Fruit fly (Drosophila melanogaster) S2 (cell line): ENCODE measurements around the gene CG4360.

Experiments used
- CG8478 ChIP-seq: fragments of >200 bp; optimal IDR thresholded peaks from 2 replicates; lab custom pipeline; 2018
- CTCF ChIP-seq, 2 experiments: fragments of >200 bp; optimal IDR thresholded peaks; 2 replicates each; lab custom pipeline; 2018

The CG4360 gene

dm6 chr3R:20284140-20284911 is 43.5 kb downstream of the CG4360 start:
- TF ChIP-seq CG8478 (no peak), CTCF (optimal IDR thresholded peaks at IDR 0.05; lab: Kevin White, UChicago) (no peak)

dm6 chr3R:20283531-20284139 is 44.2 kb downstream of the CG4360 start:
- TF ChIP-seq CTCF (optimal IDR thresholded peaks at IDR 0.05; lab: Kevin White, UChicago), result no peak
- no peak for TF ChIP-seq CG8478

- TF ChIP-seq CG8478, result no peak
- no peak for TF ChIP-seq CTCF (optimal IDR thresholded peaks at IDR 0.05; lab: Kevin White, UChicago)
These were observed 44.9 kb downstream of the CG4360 start for dm6 chr3R:20282769-20283530.

- TF ChIP-seq CTCF (optimal IDR thresholded peaks at IDR 0.05; lab: Kevin White, UChicago), result no peak
- no peak for TF ChIP-seq CG8478
These were observed 45.7 kb downstream of the CG4360 start for dm6 chr3R:20282103-20282502.

dm6 chr3R:20280518-20280981 is 47.3 kb downstream of the CG4360 start:
- TF ChIP-seq CTCF (optimal IDR thresholded peaks at IDR 0.05; lab: Kevin White, UChicago), result no peak
- TF ChIP-seq CG8478, result no peak

- no peak for TF ChIP-seq CG8478
- no peak for TF ChIP-seq CTCF (optimal IDR thresholded peaks at IDR 0.05; lab: Kevin White, UChicago)
These were observed 51.0 kb downstream of the CG4360 start for dm6 chr3R:20276760-20277159.

- no peak for TF ChIP-seq CG8478
- no peak for TF ChIP-seq CTCF (optimal IDR thresholded peaks at IDR 0.05; lab: Kevin White, UChicago)
These were observed 51.8 kb downstream of the CG4360 start for dm6 chr3R:20276012-20276411.

dm6 chr3R:20274521-20275294 is 53.1 kb downstream of the CG4360 start:
- TF ChIP-seq CG8478 (no peak), CTCF (optimal IDR thresholded peaks at IDR 0.05; lab: Kevin White, UChicago) (no peak)
